Worm (Caenorhabditis elegans) whole organism, late embryonic: Measurements from ENCODE around the gene F35E8.10.

Experiments
- C38D4.7 ChIP-seq: fragments of 200-800 bp; sonication (Bioruptor generic); optimal IDR thresholded peaks from 2 replicates; lab custom pipeline; 2018; ENCODE audit warnings: mild to moderate bottlenecking, missing genetic modification characterization, moderate library complexity, missing compliant biosample characterization
- K02D7.2 ChIP-seq: sonication (generic microtip); optimal IDR thresholded peaks from 2 replicates; lab custom pipeline; 2017; ENCODE audit warnings: mild to moderate bottlenecking, missing genetic modification characterization, missing compliant biosample characterization
- K09A11.1 ChIP-seq: sonication (generic microtip); optimal IDR thresholded peaks from 2 replicates; lab custom pipeline; 2017; ENCODE audit warnings: antibody characterized with exemption, mild to moderate bottlenecking, missing genetic modification characterization, missing compliant biosample characterization; ENCODE audit not compliant: insufficient read depth
- T23F11.4 ChIP-seq: fragments of 200-800 bp; sonication (Bioruptor generic); optimal IDR thresholded peaks from 2 replicates; lab custom pipeline; 2018; ENCODE audit warnings: mild to moderate bottlenecking, missing genetic modification characterization, missing compliant biosample characterization
- ceh-18 ChIP-seq: sonication (generic microtip); optimal IDR thresholded peaks from 2 replicates; lab custom pipeline; 2016; ENCODE audit warnings: missing genetic modification characterization, missing compliant biosample characterization
- ceh-19 ChIP-seq: fragments of 200-800 bp; sonication (Bioruptor generic); optimal IDR thresholded peaks from 2 replicates; lab custom pipeline; 2018; ENCODE audit warnings: mild to moderate bottlenecking, missing genetic modification characterization, missing compliant biosample characterization
- ceh-2 ChIP-seq: sonication (generic microtip); optimal IDR thresholded peaks from 2 replicates; lab custom pipeline; 2016; ENCODE audit warnings: missing genotype, missing genetic modification characterization, missing compliant biosample characterization
- ceh-31 ChIP-seq: sonication (generic microtip); optimal IDR thresholded peaks from 2 replicates; lab custom pipeline; 2016; ENCODE audit warnings: missing genetic modification characterization, missing compliant biosample characterization
- ceh-34 ChIP-seq: sonication (generic microtip); optimal IDR thresholded peaks from 2 replicates; lab custom pipeline; 2016; ENCODE audit warnings: mild to moderate bottlenecking, missing genetic modification characterization, missing compliant biosample characterization
- ceh-9 ChIP-seq: sonication (generic microtip); optimal IDR thresholded peaks from 2 replicates; lab custom pipeline; 2016; ENCODE audit warnings: mild to moderate bottlenecking, missing genetic modification characterization, inconsistent platforms, missing compliant biosample characterization
- che-1 ChIP-seq: sonication (generic microtip); optimal IDR thresholded peaks from 2 replicates; lab custom pipeline; 2016; ENCODE audit warnings: mild to moderate bottlenecking, missing genetic modification characterization, missing compliant biosample characterization
- dmd-4 ChIP-seq: sonication (generic microtip); optimal IDR thresholded peaks from 2 replicates; lab custom pipeline; 2016; ENCODE audit warnings: borderline replicate concordance, missing genetic modification characterization, missing compliant biosample characterization
- elt-2 ChIP-seq: sonication (generic microtip); optimal IDR thresholded peaks from 2 replicates; lab custom pipeline; 2016; ENCODE audit warnings: missing genetic modification reagents, missing genetic modification characterization, missing compliant biosample characterization
- ets-4 ChIP-seq: sonication (generic microtip); optimal IDR thresholded peaks from 2 replicates; lab custom pipeline; 2016; ENCODE audit warnings: missing genetic modification characterization, missing compliant biosample characterization
- fax-1 ChIP-seq: sonication (generic microtip); optimal IDR thresholded peaks from 2 replicates; lab custom pipeline; 2016; ENCODE audit warnings: missing genotype, missing genetic modification characterization, missing compliant biosample characterization
- fkh-6 ChIP-seq: sonication (generic microtip); optimal IDR thresholded peaks from 2 replicates; lab custom pipeline; 2016; ENCODE audit warnings: missing genetic modification characterization, missing compliant biosample characterization
- hlh-13 ChIP-seq: fragments of 200-800 bp; sonication (Bioruptor generic); optimal IDR thresholded peaks from 2 replicates; lab custom pipeline; 2018; ENCODE audit warnings: mild to moderate bottlenecking, missing genetic modification characterization, missing compliant biosample characterization
- madf-2 ChIP-seq: sonication (generic microtip); optimal IDR thresholded peaks from 2 replicates; lab custom pipeline; 2017; ENCODE audit warnings: missing genetic modification characterization, missing compliant biosample characterization
- mec-3 ChIP-seq: sonication (generic microtip); optimal IDR thresholded peaks from 2 replicates; lab custom pipeline; 2016; ENCODE audit warnings: borderline replicate concordance, missing genetic modification characterization, missing compliant biosample characterization
- nhr-232 ChIP-seq: sonication (generic microtip); optimal IDR thresholded peaks from 2 replicates; lab custom pipeline; 2016; ENCODE audit warnings: missing genetic modification characterization, missing compliant biosample characterization
- odd-2 ChIP-seq: sonication (generic microtip); optimal IDR thresholded peaks from 2 replicates; lab custom pipeline; 2017; ENCODE audit warnings: antibody characterized with exemption, mild to moderate bottlenecking, missing genetic modification characterization, missing compliant biosample characterization
- pag-3 ChIP-seq: sonication (generic microtip); optimal IDR thresholded peaks from 2 replicates; lab custom pipeline; 2016; ENCODE audit warnings: missing compliant biosample characterization, missing genetic modification characterization, borderline replicate concordance
- pat-9 ChIP-seq: fragments of 200-800 bp; sonication (Bioruptor generic); optimal IDR thresholded peaks from 2 replicates; lab custom pipeline; 2018; ENCODE audit warnings: mild to moderate bottlenecking, missing genetic modification characterization, moderate library complexity, missing compliant biosample characterization
- pax-1 ChIP-seq: fragments of 150-350 bp; optimal IDR thresholded peaks from 2 replicates; lab custom pipeline; 2014; ENCODE audit warnings: missing biosample characterization, missing genetic modification characterization
- pha-2 ChIP-seq: sonication (generic microtip); optimal IDR thresholded peaks from 2 replicates; lab custom pipeline; 2017; ENCODE audit warnings: mild to moderate bottlenecking, missing genetic modification characterization, missing compliant biosample characterization
- pha-4 ChIP-seq: fragments of 150-350 bp; optimal IDR thresholded peaks from 2 replicates; lab custom pipeline; 2018; ENCODE audit warnings: missing biosample characterization, missing genetic modification reagents, missing genetic modification characterization
- pros-1 ChIP-seq: fragments of 150-350 bp; optimal IDR thresholded peaks from 2 replicates; lab custom pipeline; 2014; ENCODE audit warnings: missing biosample characterization, missing genetic modification reagents, missing genetic modification characterization
- ref-2 ChIP-seq: sonication (generic microtip); optimal IDR thresholded peaks from 2 replicates; lab custom pipeline; 2016; ENCODE audit warnings: missing genetic modification characterization, missing compliant biosample characterization
- sox-4 ChIP-seq: sonication (generic microtip); optimal IDR thresholded peaks from 2 replicates; lab custom pipeline; 2017; ENCODE audit warnings: mild to moderate bottlenecking, missing genetic modification characterization, inconsistent platforms, missing compliant biosample characterization
- syd-9 ChIP-seq: sonication (generic microtip); optimal IDR thresholded peaks from 2 replicates; lab custom pipeline; 2016; ENCODE audit warnings: mild to moderate bottlenecking, missing genetic modification characterization, moderate library complexity, missing compliant biosample characterization
- ttx-3 ChIP-seq: sonication (generic microtip); optimal IDR thresholded peaks from 2 replicates; lab custom pipeline; 2016; ENCODE audit warnings: missing genetic modification reagents, missing genetic modification characterization, missing compliant biosample characterization
- unc-42 ChIP-seq: sonication (generic microtip); optimal IDR thresholded peaks from 2 replicates; lab custom pipeline; 2016; ENCODE audit warnings: missing genotype, missing genetic modification characterization, missing compliant biosample characterization
- unc-55 ChIP-seq: sonication (generic microtip); optimal IDR thresholded peaks from 2 replicates; lab custom pipeline; 2017; ENCODE audit warnings: missing biosample characterization, missing genetic modification reagents, missing genetic modification characterization

Gene F35E8.10

ce11 chrV:15922979-15923378 lies 2.8 kb upstream of the F35E8.10 start, which contains the start of gene F35E8.13:
TSS of gene F35E8.13 (plus strand) at chrV:15923279.
- no peak for TF ChIP-seq madf-2 (tag; lab: Kevin White, UChicago)
- TF ChIP-seq ceh-34 (tag; lab: Kevin White, UChicago), result no peak
- no peak for TF ChIP-seq fkh-6
- no peak for TF ChIP-seq ceh-18 (tag; lab: Kevin White, UChicago)
- TF ChIP-seq pat-9 (tag; lab: Kevin White, UChicago), result no peak
- TF ChIP-seq ceh-9 (tag; lab: Kevin White, UChicago), result no peak
- no peak for TF ChIP-seq ets-4 (tag; lab: Kevin White, UChicago)
- no peak for TF ChIP-seq odd-2
- no peak for TF ChIP-seq ceh-2
- TF ChIP-seq nhr-232 (tag; lab: Kevin White, UChicago), result no peak
- no peak for TF ChIP-seq T23F11.4 (GFP tag; lab: Kevin White, UChicago)
- TF ChIP-seq pax-1 (tag; lab: Kevin White, UChicago), result no peak
- no peak for TF ChIP-seq ceh-31

DNA sequence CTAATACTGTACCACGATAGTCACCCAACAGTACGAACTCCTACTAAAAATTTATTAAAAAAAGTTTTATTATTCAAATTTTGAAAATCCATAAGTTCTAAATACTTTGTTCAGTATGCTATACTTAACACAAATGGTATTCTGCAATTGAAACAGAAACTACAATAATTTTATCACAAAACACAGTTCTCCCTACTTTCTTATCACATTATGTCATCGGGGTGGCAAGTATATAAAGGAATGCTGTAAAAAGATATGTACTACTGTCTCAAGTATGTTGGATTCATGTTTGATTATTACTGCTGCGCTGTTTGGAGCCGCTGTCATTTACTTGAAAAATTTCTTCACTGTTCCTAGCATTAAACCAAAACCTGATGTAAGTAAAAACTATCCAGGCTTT lies 929 bp upstream of the F35E8.10 start, which contains the start of gene cdr-1:
Gene cdr-1, plus strand, starts transcription at position 208 of the 400 bp plus-strand sequence.
- peak; percentile 34 for TF ChIP-seq elt-2
- TF ChIP-seq K02D7.2 (tag; lab: Kevin White, UChicago), result no peak
- TF ChIP-seq, all 69 proteins: peak for 1

- TF ChIP-seq pha-4 (tag; lab: Kevin White, UChicago), result no peak
- no peak for TF ChIP-seq sox-4
- TF ChIP-seq fkh-6, result no peak
- TF ChIP-seq K02D7.2 (tag; lab: Kevin White, UChicago), result no peak
- no peak for TF ChIP-seq elt-2
- no peak for TF ChIP-seq ref-2 (tag; lab: Kevin White, UChicago)
- no peak for TF ChIP-seq unc-55 (GFP tag; lab: Kevin White, UChicago)
- no peak for TF ChIP-seq pat-9 (tag; lab: Kevin White, UChicago)
- TF ChIP-seq ttx-3, result no peak
- TF ChIP-seq ets-4 (tag; lab: Kevin White, UChicago), result no peak
- TF ChIP-seq syd-9, result no peak
- no peak for TF ChIP-seq unc-42 (tag; lab: Kevin White, UChicago)
- no peak for TF ChIP-seq ceh-19 (GFP tag; lab: Kevin White, UChicago)
- no peak for TF ChIP-seq dmd-4 (tag; lab: Kevin White, UChicago)
- no peak for TF ChIP-seq che-1
- TF ChIP-seq C38D4.7 (GFP tag; lab: Kevin White, UChicago), result no peak
- no peak for TF ChIP-seq madf-2 (tag; lab: Kevin White, UChicago)
- no peak for TF ChIP-seq pha-2 (tag; lab: Kevin White, UChicago)
- no peak for TF ChIP-seq pros-1 (tag; lab: Kevin White, UChicago)
These were observed 2.7 kb downstream of the F35E8.10 start, which contains the start of gene F35E8.9 for ce11 chrV:15917458-15917857. TSS of gene F35E8.9 (minus strand) at chrV:15917558.

ce11 chrV:15915919-15916318 lies 4.3 kb downstream of the F35E8.10 start, which contains the start of gene gst-38:
TSS of gene gst-38 (minus strand) at chrV:15916070.
- TF ChIP-seq C38D4.7 (GFP tag; lab: Kevin White, UChicago) (no peak), T23F11.4 (GFP tag; lab: Kevin White, UChicago) (no peak), che-1 (no peak), fax-1 (tag; lab: Kevin White, UChicago) (no peak), pag-3 (tag; lab: Kevin White, UChicago) (no peak), ceh-18 (tag; lab: Kevin White, UChicago) (no peak), hlh-13 (GFP tag; lab: Kevin White, UChicago) (no peak)
- TF ChIP-seq, all 69 proteins: peak for 0

DNA sequence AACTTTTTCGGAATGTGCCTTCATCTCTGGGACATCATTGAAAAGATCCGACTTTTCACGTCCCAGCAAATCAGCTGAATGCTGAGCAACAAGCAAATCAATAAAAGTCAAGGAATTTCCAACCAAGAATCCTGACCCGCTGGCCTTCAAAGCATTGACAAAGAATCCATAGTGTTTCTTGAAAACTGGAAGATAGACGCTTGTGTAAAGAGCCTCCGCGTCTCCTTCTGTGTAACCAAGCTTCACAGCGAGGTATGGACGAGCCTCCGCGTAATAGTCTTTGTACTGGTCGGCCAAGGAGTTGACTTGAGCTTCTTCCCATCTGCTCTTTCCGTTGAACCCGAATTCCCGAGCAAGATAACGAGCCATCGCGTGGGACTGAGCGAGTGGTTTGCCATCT lies 4.9 kb downstream of the F35E8.10 start:
- TF ChIP-seq K09A11.1 (tag; lab: Kevin White, UChicago) (no peak), ceh-19 (GFP tag; lab: Kevin White, UChicago) (no peak), mec-3 (tag; lab: Kevin White, UChicago) (no peak), elt-2 (no peak)
